Fruit fly (Drosophila melanogaster) whole organism, embryonic: ENCODE data around the gene Mipp2.
A peak's percentile ranks its signal among the peaks of the same experiment; 100 is the strongest.

ENCODE experiments used
- Atf6 ChIP-seq: fragments of 200-800 bp; sonication (Bioruptor generic); IDR thresholded peaks from 2 replicates; pipeline ENCODE4 v1.3.6; 2022; ENCODE audit warnings: missing biosample characterization, missing genetic modification characterization
- BtbVII ChIP-seq: fragments of 200-800 bp; sonication (Bioruptor generic); optimal IDR thresholded peaks from 3 replicates; lab custom pipeline; 2017; ENCODE audit warnings: missing biosample characterization, mild to moderate bottlenecking, missing genetic modification characterization
- CG10321 ChIP-seq: fragments of 200-800 bp; sonication (Bioruptor generic); IDR thresholded peaks from 2 replicates; pipeline ENCODE4 v1.3.6; 2022; ENCODE audit warnings: missing biosample characterization, missing genetic modification characterization
- CG10959 ChIP-seq: fragments of 200-800 bp; sonication (Bioruptor generic); IDR thresholded peaks from 2 replicates; pipeline ENCODE4 v1.3.6; 2022; ENCODE audit warnings: missing biosample characterization, missing genetic modification characterization
- CG11695 ChIP-seq: fragments of 200-800 bp; sonication (Bioruptor generic); IDR thresholded peaks from 3 replicates; pipeline ENCODE4 v1.3.6; 2022; ENCODE audit warnings: missing biosample characterization, missing genetic modification characterization
- CG12942 ChIP-seq: fragments of 200-800 bp; sonication (Bioruptor generic); optimal IDR thresholded peaks from 3 replicates; lab custom pipeline; 2016; ENCODE audit warnings: missing biosample characterization, missing genetic modification characterization
- CG13296 ChIP-seq: fragments of 200-800 bp; sonication (Bioruptor generic); optimal IDR thresholded peaks from 3 replicates; lab custom pipeline; 2018; ENCODE audit warnings: missing biosample characterization, mild to moderate bottlenecking, missing genetic modification characterization
- CG13775 ChIP-seq: fragments of 200-800 bp; sonication (Bioruptor generic); optimal IDR thresholded peaks from 3 replicates; lab custom pipeline; 2017; ENCODE audit warnings: missing biosample characterization, mild to moderate bottlenecking, missing genetic modification characterization
- CG14667 ChIP-seq: fragments of 200-800 bp; sonication (Bioruptor generic); IDR thresholded peaks from 2 replicates; pipeline ENCODE4 v1.3.6; 2022; ENCODE audit warnings: missing biosample characterization, missing genetic modification characterization
- CG15073 ChIP-seq: fragments of 200-800 bp; sonication (Bioruptor generic); optimal IDR thresholded peaks from 2 replicates; lab custom pipeline; 2016; ENCODE audit warnings: missing biosample characterization, missing genetic modification characterization
- CG17359 ChIP-seq: fragments of 200-800 bp; sonication (Bioruptor generic); optimal IDR thresholded peaks from 3 replicates; lab custom pipeline; 2018; ENCODE audit warnings: missing biosample characterization, mild to moderate bottlenecking, missing genetic modification characterization, moderate library complexity
- CG18599 ChIP-seq: fragments of 200-800 bp; sonication (Bioruptor generic); optimal IDR thresholded peaks from 3 replicates; lab custom pipeline; 2017; ENCODE audit warnings: missing biosample characterization, missing genetic modification characterization, mild to moderate bottlenecking, moderate library complexity, missing genetic modification reagents
- CG2889 ChIP-seq: fragments of 200-800 bp; sonication (Bioruptor generic); IDR thresholded peaks from 3 replicates; pipeline ENCODE4 v1.3.6; 2022; ENCODE audit warnings: missing biosample characterization, missing genetic modification characterization
- CG31441 ChIP-seq: fragments of 200-800 bp; sonication (Bioruptor generic); IDR thresholded peaks from 2 replicates; pipeline ENCODE4 v1.3.6; 2022; ENCODE audit warnings: missing biosample characterization, missing genetic modification characterization
- CG3407 ChIP-seq: fragments of 200-800 bp; sonication (Bioruptor generic); optimal IDR thresholded peaks from 2 replicates; lab custom pipeline; 2018; ENCODE audit warnings: missing biosample characterization, mild to moderate bottlenecking, missing genetic modification characterization
- CG34224 ChIP-seq: fragments of 200-800 bp; sonication (Bioruptor generic); IDR thresholded peaks from 3 replicates; pipeline ENCODE4 v1.3.6; 2022; ENCODE audit warnings: missing biosample characterization, missing genetic modification characterization; ENCODE audit not compliant: partially characterized antibody
- CG3726 ChIP-seq: fragments of 200-800 bp; sonication (Bioruptor generic); IDR thresholded peaks from 3 replicates; pipeline ENCODE4, ENCODE4 v1.3.6; 2022; ENCODE audit warnings: missing biosample characterization, missing genetic modification characterization
- CG3838 ChIP-seq: fragments of 200-800 bp; sonication (Bioruptor generic); optimal IDR thresholded peaks from 3 replicates; lab custom pipeline; 2016; ENCODE audit warnings: missing biosample characterization, missing genetic modification characterization
- CG4404 ChIP-seq: fragments of 200-800 bp; sonication (Bioruptor generic); IDR thresholded peaks from 2 replicates; pipeline ENCODE4 v1.3.6; 2022; ENCODE audit warnings: missing biosample characterization, missing genetic modification characterization
- CG8765 ChIP-seq: fragments of 200-800 bp; sonication (Bioruptor generic); IDR thresholded peaks from 2 replicates; pipeline ENCODE4 v1.3.6; 2022; ENCODE audit warnings: missing biosample characterization, missing genetic modification characterization
- CG8944 ChIP-seq: fragments of 200-800 bp; sonication (Bioruptor generic); optimal IDR thresholded peaks from 3 replicates; lab custom pipeline; 2016; ENCODE audit warnings: missing biosample characterization, missing genetic modification characterization
- CHES-1-like ChIP-seq: fragments of 200-800 bp; sonication (Bioruptor generic); optimal IDR thresholded peaks from 2 replicates; lab custom pipeline; 2016; ENCODE audit warnings: missing biosample characterization, missing genetic modification characterization
- Chrac-16 ChIP-seq: fragments of 200-800 bp; sonication (Bioruptor generic); optimal IDR thresholded peaks from 3 replicates; lab custom pipeline; 2016; ENCODE audit warnings: missing biosample characterization, missing genetic modification characterization
- Dbx ChIP-seq: fragments of 200-800 bp; sonication (Bioruptor generic); IDR thresholded peaks from 3 replicates; pipeline ENCODE4 v1.3.6; 2022; ENCODE audit warnings: missing biosample characterization, missing genetic modification characterization
- Dip2 ChIP-seq: fragments of 200-800 bp; sonication (Bioruptor generic); IDR thresholded peaks from 2 replicates; pipeline ENCODE4 v1.3.6; 2022; ENCODE audit warnings: missing biosample characterization, missing genetic modification characterization
- ERR ChIP-seq: fragments of 200-800 bp; sonication (Bioruptor generic); optimal IDR thresholded peaks from 2 replicates; lab custom pipeline; 2016; ENCODE audit warnings: missing biosample characterization, missing genetic modification characterization
- Ets65A ChIP-seq: fragments of 200-800 bp; sonication (Bioruptor generic); peaks from one replicate; lab custom pipeline; 2016; ENCODE audit warnings: missing biosample characterization, missing genetic modification characterization
- GATAe ChIP-seq: fragments of 200-800 bp; sonication (Bioruptor generic); conservative IDR thresholded peaks from 2 replicates; pipeline ENCODE4 v1.3.6; 2022; ENCODE audit warnings: missing biosample characterization, missing genetic modification characterization
- Gsc ChIP-seq: fragments of 200-800 bp; sonication (Bioruptor generic); IDR thresholded peaks from 2 replicates; pipeline ENCODE4 v1.3.6; 2022; ENCODE audit warnings: missing biosample characterization, missing genetic modification characterization
- Gug ChIP-seq: fragments of 200-800 bp; sonication (Bioruptor generic); IDR thresholded peaks from 4 replicates; pipeline ENCODE4 v1.3.6; 2022; ENCODE audit warnings: missing biosample characterization, missing genetic modification characterization
- Mrtf ChIP-seq: fragments of 200-800 bp; sonication (Bioruptor generic); IDR thresholded peaks from 3 replicates; pipeline ENCODE4 v1.3.6; 2022; ENCODE audit warnings: missing biosample characterization, missing genetic modification characterization
- Oaz ChIP-seq: fragments of 200-800 bp; sonication (Bioruptor generic); IDR thresholded peaks from 2 replicates; pipeline ENCODE4 v1.3.6; 2022; ENCODE audit warnings: missing biosample characterization, missing genetic modification characterization
- ara ChIP-seq: fragments of 200-800 bp; sonication (Bioruptor generic); IDR thresholded peaks from 2 replicates; pipeline ENCODE4 v1.3.6; 2022; ENCODE audit warnings: missing biosample characterization, missing genetic modification characterization
- ash1 ChIP-seq: fragments of 200-800 bp; sonication (Bioruptor generic); optimal IDR thresholded peaks from 2 replicates; lab custom pipeline; 2018; ENCODE audit warnings: missing biosample characterization, mild to moderate bottlenecking, missing genetic modification characterization
- bsh ChIP-seq, 2 experiments: fragments of 200-800 bp; sonication (Bioruptor generic); optimal IDR thresholded peaks; 2 replicates each; lab custom pipeline; 2017 to 2018; ENCODE audit warnings: mild to moderate bottlenecking in 2 of 2, missing biosample characterization in 2 of 2, missing genetic modification characterization in 2 of 2, moderate library complexity in 1 of 2
- cato ChIP-seq: fragments of 200-800 bp; sonication (Bioruptor generic); optimal IDR thresholded peaks from 2 replicates; lab custom pipeline; 2016; ENCODE audit warnings: missing biosample characterization, missing genetic modification characterization, borderline replicate concordance
- cwo ChIP-seq: fragments of 200-800 bp; sonication (Bioruptor generic); optimal IDR thresholded peaks from 3 replicates; lab custom pipeline; 2017; ENCODE audit warnings: missing biosample characterization, missing genetic modification characterization, mild to moderate bottlenecking, moderate library complexity, missing genetic modification reagents
- dimm ChIP-seq: fragments of 200-800 bp; sonication (Bioruptor generic); IDR thresholded peaks from 2 replicates; pipeline ENCODE4 v1.3.6; 2022; ENCODE audit warnings: missing biosample characterization, missing genetic modification characterization
- dmrt11E ChIP-seq: fragments of 200-800 bp; sonication (Bioruptor generic); optimal IDR thresholded peaks from 3 replicates; lab custom pipeline; 2018; ENCODE audit warnings: missing biosample characterization, mild to moderate bottlenecking, missing genetic modification characterization, moderate library complexity
- en ChIP-seq: fragments of 200-800 bp; sonication (Bioruptor generic); optimal IDR thresholded peaks from 2 replicates; lab custom pipeline; 2016; ENCODE audit warnings: missing biosample characterization, missing genetic modification characterization
- gce ChIP-seq: fragments of 200-800 bp; sonication (Bioruptor generic); IDR thresholded peaks from 3 replicates; pipeline ENCODE4 v1.3.6; 2022; ENCODE audit warnings: missing biosample characterization, missing genetic modification characterization
- nerfin-2 ChIP-seq: fragments of 200-800 bp; sonication (Bioruptor generic); IDR thresholded peaks from 2 replicates; pipeline ENCODE4 v1.3.6; 2022; ENCODE audit warnings: missing biosample characterization, missing genetic modification characterization; ENCODE audit not compliant: partially characterized antibody
- p53 ChIP-seq: fragments of 200-800 bp; sonication (Bioruptor generic); optimal IDR thresholded peaks from 2 replicates; lab custom pipeline; 2016; ENCODE audit warnings: missing biosample characterization, missing genetic modification characterization
- pzg ChIP-seq: fragments of 200-800 bp; sonication (Bioruptor generic); optimal IDR thresholded peaks from 3 replicates; lab custom pipeline; 2018; ENCODE audit warnings: missing biosample characterization, mild to moderate bottlenecking, missing genetic modification characterization, moderate library complexity
- scrt ChIP-seq: fragments of 200-800 bp; sonication (Bioruptor generic); optimal IDR thresholded peaks from 2 replicates; lab custom pipeline; 2018; ENCODE audit warnings: missing biosample characterization, mild to moderate bottlenecking, missing genetic modification characterization, moderate library complexity
- ssp ChIP-seq: fragments of 200-800 bp; sonication (Bioruptor generic); IDR thresholded peaks from 2 replicates; pipeline ENCODE4 v1.3.6; 2022; ENCODE audit warnings: missing biosample characterization, missing genetic modification characterization
- stwl ChIP-seq: fragments of 200-800 bp; sonication (Bioruptor generic); optimal IDR thresholded peaks from 3 replicates; lab custom pipeline; 2018; ENCODE audit warnings: missing biosample characterization, mild to moderate bottlenecking, missing genetic modification characterization, moderate library complexity
- tup ChIP-seq: fragments of 200-800 bp; sonication (Bioruptor generic); optimal IDR thresholded peaks from 2 replicates; lab custom pipeline; 2016; ENCODE audit warnings: missing biosample characterization, mild to moderate bottlenecking, missing genetic modification characterization, moderate library complexity
- vfl ChIP-seq: fragments of 200-800 bp; sonication (Bioruptor generic); optimal IDR thresholded peaks from 2 replicates; lab custom pipeline; 2016; ENCODE audit warnings: missing biosample characterization, missing genetic modification characterization
- wdn ChIP-seq: fragments of 200-800 bp; sonication (Bioruptor generic); IDR thresholded peaks from 2 replicates; pipeline ENCODE4 v1.3.6; 2022; ENCODE audit warnings: missing biosample characterization, missing genetic modification characterization
- yki ChIP-seq: fragments of >200 bp; optimal IDR thresholded peaks from 3 replicates; lab custom pipeline; 2018
- zfh1 ChIP-seq: fragments of 200-800 bp; sonication (Bioruptor generic); IDR thresholded peaks from 3 replicates; pipeline ENCODE4 v1.3.6; 2022; ENCODE audit warnings: missing biosample characterization, missing genetic modification characterization

Gene Mipp2

DNA sequence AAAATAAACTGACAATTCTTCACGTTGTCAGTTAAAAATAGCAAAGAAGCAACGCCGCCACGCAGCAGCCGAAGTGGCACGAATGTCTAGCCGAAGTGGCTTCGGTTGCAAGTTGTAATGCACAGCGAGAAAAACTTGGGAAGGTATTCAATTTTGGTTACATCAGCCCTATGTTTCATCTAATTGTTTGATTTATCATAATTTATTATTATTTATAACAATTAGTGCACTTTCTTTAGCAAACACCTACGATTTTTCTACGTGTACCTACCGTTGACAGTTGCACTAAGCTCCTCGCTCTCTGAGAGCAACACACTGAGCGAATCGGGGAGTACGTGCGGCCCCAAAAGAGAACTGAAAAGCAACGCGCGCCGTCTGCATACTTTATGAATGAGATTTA lies 16.4 kb downstream of the Mipp2 start, which contains the start of gene Tsp5D (continued):
- TF ChIP-seq p53 (GFP tag; lab: Kevin White, UChicago) (no peak), ash1 (GFP tag; lab: Kevin White, UChicago) (no peak), CG13296 (GFP tag; lab: Kevin White, UChicago) (peak; percentile 88), CG8765 (GFP tag; lab: Robert Waterston, UW) (no peak; the same call in 1 of the 2 replicates), Mrtf (peak; percentile 92), bsh (GFP tag; optimal IDR thresholded peaks at IDR 0.05; lab: Kevin White, UChicago) (peak; percentile 92 to 96), Gsc (GFP tag; lab: Robert Waterston, UW) (peak; percentile 77), pzg (no peak), Chrac-16 (GFP tag; lab: Kevin White, UChicago) (peak; percentile 74), cato (GFP tag; lab: Kevin White, UChicago) (peak; percentile 85), CG14667 (peak; percentile 93), CG18599 (GFP tag; lab: Kevin White, UChicago) (peak; percentile 90), Dbx (GFP tag; lab: Robert Waterston, UW) (peak; percentile 66; the same call in 2 of the 3 replicates), ara (peak; percentile 96), zfh1 (GFP tag; lab: Robert Waterston, UW) (peak; percentile 97), dmrt11E (tag; lab: Kevin White, UChicago) (peak; percentile 76), stwl (peak; percentile 2), vfl (GFP tag; lab: Kevin White, UChicago) (no peak), scrt (GFP tag; lab: Kevin White, UChicago) (peak; percentile 83), CG34224 (GFP tag; lab: Robert Waterston, UW) (no peak), en (no peak), GATAe (0 out of 2 replicates have a peak, but pooled peaks have one; percentile 21), CG17359 (peak; percentile 98), gce (GFP tag; lab: Robert Waterston, UW) (peak; percentile 95), CG11695 (GFP tag; lab: Robert Waterston, UW) (peak; percentile 93), CG10959 (peak; percentile 89), tup (GFP tag; lab: Kevin White, UChicago) (peak; percentile 57), CG15073 (GFP tag; lab: Kevin White, UChicago) (peak; percentile 72), CG8944 (GFP tag; lab: Kevin White, UChicago) (peak; percentile 21), yki (lab: Kevin White, UChicago) (no peak), CG3726 (peak; percentile 90), dimm (peak; percentile 92), ERR (GFP tag; lab: Kevin White, UChicago) (no peak), Gug (GFP tag; lab: Robert Waterston, UW) (peak; percentile 86), CG3407 (GFP tag; lab: Kevin White, UChicago) (peak; percentile 91), Ets65A (GFP tag; lab: Kevin White, UChicago) (peak; percentile 94), BtbVII (peak; percentile 79), CG12942 (GFP tag; lab: Kevin White, UChicago) (peak; percentile 83), CG3838 (GFP tag; lab: Kevin White, UChicago) (no peak), Dip2 (GFP tag; lab: Robert Waterston, UW) (no peak), CG31441 (GFP tag; lab: Robert Waterston, UW) (peak; percentile 93), CG4404 (GFP tag; lab: Robert Waterston, UW) (peak; percentile 75), Oaz (GFP tag; lab: Robert Waterston, UW) (peak; percentile 93), CHES-1-like (GFP tag; lab: Kevin White, UChicago) (no peak), Atf6 (peak; percentile 88), cwo (GFP tag; lab: Kevin White, UChicago) (peak; percentile 78), nerfin-2 (no peak), CG10321 (GFP tag; lab: Robert Waterston, UW) (peak; percentile 70), CG2889 (GFP tag; lab: Robert Waterston, UW) (peak; percentile 74; the same call in 2 of the 3 replicates), ssp (peak; percentile 86), CG13775 (GFP tag; lab: Kevin White, UChicago) (peak; percentile 75), wdn (peak; percentile 66)
